Worm (Caenorhabditis elegans) whole organism, L4 larva: ENCODE measurements around the gene nhr-241.

Experiments
- D1046.2 ChIP-seq: fragments of 200-800 bp; sonication (Bioruptor generic); IDR thresholded peaks from 2 replicates; pipeline ENCODE4 v1.3.6; 2022; ENCODE audit warnings: missing genetic modification characterization, missing compliant biosample characterization
- F10B5.3 ChIP-seq: sonication (generic microtip); optimal IDR thresholded peaks from 2 replicates; lab custom pipeline; 2016; ENCODE audit warnings: mild to moderate bottlenecking, missing genetic modification characterization, missing compliant biosample characterization
- R02D3.7 ChIP-seq: fragments of 150-350 bp; sonication (generic microtip); optimal IDR thresholded peaks from 3 replicates; lab custom pipeline; 2014; ENCODE audit warnings: missing biosample characterization, missing genetic modification characterization
- T26A8.4 ChIP-seq: fragments of 200-800 bp; sonication (Bioruptor generic); IDR thresholded peaks from 2 replicates; pipeline ENCODE4 v1.3.6; 2022; ENCODE audit warnings: missing genetic modification characterization, missing compliant biosample characterization
- Y105C5A.15 ChIP-seq: fragments of 200-800 bp; sonication (Bioruptor generic); IDR thresholded peaks from 2 replicates; pipeline ENCODE4 v1.3.6; 2022; ENCODE audit warnings: missing genetic modification characterization, missing compliant biosample characterization
- attf-4 ChIP-seq: sonication (generic microtip); optimal IDR thresholded peaks from 3 replicates; lab custom pipeline; 2017; ENCODE audit warnings: missing biosample characterization, missing genetic modification characterization
- ces-1 ChIP-seq: fragments of 150-350 bp; sonication (generic microtip); optimal IDR thresholded peaks from 4 replicates; lab custom pipeline; 2014; ENCODE audit warnings: missing biosample characterization, missing genetic modification reagents, missing genetic modification characterization
- dpl-1 ChIP-seq: fragments of 150-350 bp; optimal IDR thresholded peaks from 2 replicates; lab custom pipeline; 2014; ENCODE audit warnings: missing biosample characterization, missing genetic modification reagents, missing genetic modification characterization
- dve-1 ChIP-seq: sonication (generic microtip); optimal IDR thresholded peaks from 2 replicates; lab custom pipeline; 2017; ENCODE audit warnings: antibody characterized with exemption, mild to moderate bottlenecking, missing genetic modification characterization, missing compliant biosample characterization; ENCODE audit not compliant: insufficient read depth
- egl-43 ChIP-seq: fragments of 200-800 bp; sonication (Bioruptor generic); IDR thresholded peaks from 2 replicates; pipeline ENCODE4 v1.3.6; 2022; ENCODE audit warnings: missing genetic modification reagents, missing genetic modification characterization, missing compliant biosample characterization
- fos-1 ChIP-seq: fragments of 150-350 bp; optimal IDR thresholded peaks from 2 replicates; lab custom pipeline; 2014; ENCODE audit warnings: missing biosample characterization, missing genetic modification characterization
- gei-8 ChIP-seq: fragments of 200-800 bp; sonication (Bioruptor generic); optimal IDR thresholded peaks from 2 replicates; lab custom pipeline; 2018; ENCODE audit warnings: mild to moderate bottlenecking, missing genetic modification characterization, missing compliant biosample characterization
- hlh-30 ChIP-seq: sonication (generic microtip); optimal IDR thresholded peaks from 2 replicates; lab custom pipeline; 2017; ENCODE audit warnings: antibody characterized with exemption, mild to moderate bottlenecking, missing genetic modification characterization, missing compliant biosample characterization; ENCODE audit not compliant: insufficient read depth
- jun-1 ChIP-seq: fragments of 150-350 bp; optimal IDR thresholded peaks from 2 replicates; lab custom pipeline; 2014; ENCODE audit warnings: missing biosample characterization, missing genetic modification reagents, missing genetic modification characterization
- lim-7 ChIP-seq: fragments of 200-800 bp; sonication (Bioruptor generic); IDR thresholded peaks from 2 replicates; pipeline ENCODE4 v1.3.6; 2022; ENCODE audit warnings: missing genetic modification characterization, missing compliant biosample characterization
- lin-13 ChIP-seq: fragments of 150-350 bp; optimal IDR thresholded peaks from 2 replicates; lab custom pipeline; 2014; ENCODE audit warnings: missing biosample characterization, missing genetic modification reagents, missing genetic modification characterization
- lin-38 ChIP-seq: fragments of 200-800 bp; sonication (Bioruptor generic); IDR thresholded peaks from 2 replicates; pipeline ENCODE4 v1.3.6; 2022; ENCODE audit warnings: missing genetic modification reagents, missing genetic modification characterization, missing compliant biosample characterization
- lir-3 ChIP-seq: sonication (generic microtip); optimal IDR thresholded peaks from 2 replicates; lab custom pipeline; 2016; ENCODE audit warnings: mild to moderate bottlenecking, missing genetic modification characterization, missing compliant biosample characterization
- lsy-2 ChIP-seq, 2 experiments: fragments of 150-350 bp in 1 of 2; sonication (generic microtip) in 1 of 2; optimal IDR thresholded peaks; 2 replicates each; lab custom pipeline; 2014 to 2017; ENCODE audit warnings: missing biosample characterization in 2 of 2, missing genetic modification characterization in 2 of 2
- madf-5 ChIP-seq, 2 experiments: fragments of 200-800 bp; sonication (Bioruptor generic); IDR thresholded peaks; 2 replicates each; pipeline ENCODE4 v1.3.6; 2022; ENCODE audit warnings: missing compliant biosample characterization in 2 of 2, missing genetic modification characterization in 2 of 2
- mep-1 ChIP-seq: fragments of 150-350 bp; sonication (generic microtip); optimal IDR thresholded peaks from 3 replicates; lab custom pipeline; 2014; ENCODE audit warnings: missing biosample characterization, missing genetic modification characterization
- nhr-10 ChIP-seq: fragments of 150-350 bp; optimal IDR thresholded peaks from 2 replicates; lab custom pipeline; 2014; ENCODE audit warnings: missing biosample characterization, missing genetic modification characterization
- nhr-111 ChIP-seq: fragments of 200-800 bp; sonication (Bioruptor generic); optimal IDR thresholded peaks from 2 replicates; lab custom pipeline; 2018; ENCODE audit warnings: mild to moderate bottlenecking, missing genetic modification characterization, missing compliant biosample characterization
- nhr-28 ChIP-seq: fragments of 150-350 bp; optimal IDR thresholded peaks from 2 replicates; lab custom pipeline; 2014; ENCODE audit warnings: missing biosample characterization, missing genetic modification characterization
- nhr-48 ChIP-seq: sonication (generic microtip); optimal IDR thresholded peaks from 2 replicates; lab custom pipeline; 2016; ENCODE audit warnings: mild to moderate bottlenecking, missing genetic modification characterization, missing compliant biosample characterization
- nhr-6 ChIP-seq: fragments of 150-350 bp; optimal IDR thresholded peaks from 2 replicates; lab custom pipeline; 2014; ENCODE audit warnings: missing biosample characterization, missing genetic modification characterization
- php-3 ChIP-seq: fragments of 200-800 bp; sonication (Bioruptor generic); IDR thresholded peaks from 2 replicates; pipeline ENCODE4 v1.3.6; 2022; ENCODE audit warnings: missing genetic modification reagents, missing genetic modification characterization, missing compliant biosample characterization
- pqm-1 ChIP-seq: sonication (generic microtip); optimal IDR thresholded peaks from 2 replicates; lab custom pipeline; 2017; ENCODE audit warnings: missing biosample characterization, missing genetic modification characterization
- rbr-2 ChIP-seq: sonication (generic microtip); optimal IDR thresholded peaks from 2 replicates; lab custom pipeline; 2016; ENCODE audit warnings: missing genotype, missing genetic modification characterization, missing compliant biosample characterization
- sdz-12 ChIP-seq: fragments of 200-800 bp; sonication (Bioruptor generic); optimal IDR thresholded peaks from 2 replicates; lab custom pipeline; 2018; ENCODE audit warnings: mild to moderate bottlenecking, missing genetic modification characterization, missing compliant biosample characterization
- set-16 ChIP-seq: fragments of 200-800 bp; sonication (Bioruptor generic); IDR thresholded peaks from 2 replicates; pipeline ENCODE4 v1.3.6; 2022; ENCODE audit warnings: missing genetic modification reagents, missing genetic modification characterization, missing compliant biosample characterization
- snpc-1.2 ChIP-seq: fragments of 200-800 bp; sonication (Bioruptor generic); IDR thresholded peaks from 2 replicates; pipeline ENCODE4 v1.3.6; 2022; ENCODE audit warnings: missing genetic modification reagents, missing genetic modification characterization, missing compliant biosample characterization
- tag-97 ChIP-seq: fragments of 200-800 bp; sonication (Bioruptor generic); IDR thresholded peaks from 2 replicates; pipeline ENCODE4 v1.3.6; 2022; ENCODE audit warnings: missing genetic modification characterization, missing compliant biosample characterization
- unc-62 ChIP-seq, 3 experiments: fragments of 150-350 bp in 1 of 3; sonication (generic microtip); optimal IDR thresholded peaks in 2 of 3; peaks in 1 of 3; 1 replicate in 1 of 3; 2 replicates in 2 of 3; lab custom pipeline; 2014 to 2017; ENCODE audit warnings: missing biosample characterization in 3 of 3, missing genetic modification characterization in 3 of 3, missing genetic modification reagents in 3 of 3, missing genotype in 1 of 3
- zfp-3 ChIP-seq: fragments of 200-800 bp; sonication (Bioruptor generic); conservative IDR thresholded peaks from 2 replicates; pipeline ENCODE4 v1.3.6; 2022; ENCODE audit warnings: missing genetic modification reagents, missing genetic modification characterization, missing compliant biosample characterization
- zip-11 ChIP-seq: fragments of 200-800 bp; sonication (Bioruptor generic); IDR thresholded peaks from 2 replicates; pipeline ENCODE4 v1.3.6; 2022; ENCODE audit warnings: missing genetic modification characterization, missing compliant biosample characterization
- zip-2 ChIP-seq: fragments of 150-350 bp; optimal IDR thresholded peaks from 2 replicates; lab custom pipeline; 2014; ENCODE audit warnings: missing biosample characterization, missing genetic modification characterization
- ztf-11 ChIP-seq: fragments of 150-350 bp; optimal IDR thresholded peaks from 2 replicates; lab custom pipeline; 2014; ENCODE audit warnings: missing biosample characterization, missing genetic modification characterization

Gene nhr-241

ce11 chrV:18687361-18687760 lies 11.9 kb upstream of the nhr-241 start:
- TF ChIP-seq pqm-1 (tag; lab: Kevin White, UChicago) (no peak), attf-4 (tag; lab: Kevin White, UChicago) (no peak), ces-1 (GFP tag; lab: Kevin White, UChicago) (no peak), snpc-1.2 (GFP tag; lab: Robert Waterston, UW) (no peak), ztf-11 (no peak), nhr-6 (tag; lab: Kevin White, UChicago) (no peak)
- TF ChIP-seq, all 104 proteins: peak for 0

- peak; percentile 59 for TF ChIP-seq dpl-1 (GFP tag; lab: Kevin White, UChicago)
- TF ChIP-seq Y105C5A.15 (GFP tag; lab: Robert Waterston, UW), result no peak
- no peak for TF ChIP-seq D1046.2
- TF ChIP-seq nhr-28 (tag; lab: Kevin White, UChicago), result no peak
- TF ChIP-seq lim-7 (GFP tag; lab: Robert Waterston, UW), result no peak
- TF ChIP-seq nhr-48 (tag; lab: Kevin White, UChicago), result no peak
- no peak for TF ChIP-seq F10B5.3 (tag; lab: Kevin White, UChicago)
- no peak for TF ChIP-seq nhr-111
- no peak for TF ChIP-seq ces-1 (GFP tag; lab: Kevin White, UChicago)
- TF ChIP-seq nhr-10 (tag; lab: Kevin White, UChicago), result no peak
- no peak for TF ChIP-seq hlh-30 (tag; lab: Kevin White, UChicago)
- peak in 1 of 2 experiments; percentile 88 for TF ChIP-seq unc-62 (GFP tag; optimal IDR thresholded peaks at IDR 0.05 in 1 of 2; lab: Kevin White, UChicago)
- no peak for TF ChIP-seq unc-62 (tag; optimal IDR thresholded peaks at IDR 0.05; lab: Kevin White, UChicago)
- peak; percentile 31 for TF ChIP-seq dve-1 (tag; lab: Kevin White, UChicago)
- no peak for TF ChIP-seq T26A8.4 (GFP tag; lab: Robert Waterston, UW)
- TF ChIP-seq mep-1 (tag; lab: Kevin White, UChicago), result peak; percentile 26
- peak; percentile 33; the same call in 1 of the 2 replicates for TF ChIP-seq lin-38
- no peak for TF ChIP-seq zfp-3 (GFP tag; lab: Robert Waterston, UW)
- no peak for TF ChIP-seq madf-5 (GFP tag; IDR thresholded peaks at IDR 0.05; lab: Robert Waterston, UW)
- TF ChIP-seq php-3 (GFP tag; lab: Robert Waterston, UW), result no peak
- peak in 1 of 2 experiments; percentile 55 for TF ChIP-seq lsy-2 (tag; optimal IDR thresholded peaks at IDR 0.05; lab: Kevin White, UChicago)
- TF ChIP-seq fos-1 (tag; lab: Kevin White, UChicago), result no peak
- TF ChIP-seq sdz-12 (GFP tag; lab: Kevin White, UChicago), result no peak
- no peak for TF ChIP-seq R02D3.7 (tag; lab: Kevin White, UChicago)
- TF ChIP-seq rbr-2 (tag; lab: Kevin White, UChicago), result peak; percentile 17
- TF ChIP-seq lir-3 (tag; lab: Kevin White, UChicago), result no peak
- no peak for TF ChIP-seq gei-8
- TF ChIP-seq zip-11 (GFP tag; lab: Robert Waterston, UW), result no peak
- no peak for TF ChIP-seq tag-97
- no peak for TF ChIP-seq zip-2 (tag; lab: Kevin White, UChicago)
- no peak for TF ChIP-seq attf-4 (tag; lab: Kevin White, UChicago)
- TF ChIP-seq lin-13, result no peak
Measured at ce11 chrV:18689681-18690080, 9.6 kb upstream of the nhr-241 start, which contains the start of the genes ubc-19 and Y69H2.7. Gene ubc-19, minus strand, starts transcription at chrV:18689762. Gene Y69H2.7, plus strand, starts transcription at chrV:18689989.

DNA sequence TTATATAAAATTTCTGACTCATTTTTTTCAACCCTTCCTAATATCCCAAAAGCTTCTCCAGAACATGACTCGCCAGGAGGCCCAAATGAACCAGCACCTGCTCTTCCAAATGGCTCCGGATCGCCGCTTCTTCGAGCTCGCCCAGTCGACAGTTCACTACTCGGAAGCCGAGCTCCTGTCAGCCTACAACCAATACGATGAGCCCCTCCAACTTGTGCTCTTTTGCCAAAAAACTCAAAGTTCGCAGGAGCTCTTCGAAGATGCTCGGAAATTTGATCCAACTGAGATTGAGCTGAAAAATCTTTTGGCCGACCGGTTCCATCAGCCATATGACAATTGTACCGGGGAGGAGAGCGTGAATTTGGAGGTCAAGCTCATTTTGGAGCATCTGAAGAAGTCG lies 3.8 kb upstream of the nhr-241 start:
- TF ChIP-seq nhr-28 (tag; lab: Kevin White, UChicago) (no peak), unc-62 (GFP tag; optimal IDR thresholded peaks at IDR 0.05 in 1 of 2; lab: Kevin White, UChicago) (no peak), unc-62 (tag; optimal IDR thresholded peaks at IDR 0.05; lab: Kevin White, UChicago) (no peak), egl-43 (GFP tag; lab: Robert Waterston, UW) (0 out of 2 replicates have a peak, but pooled peaks have one; percentile 3), set-16 (GFP tag; lab: Robert Waterston, UW) (peak; percentile 56; the same call in 1 of the 2 replicates), jun-1 (tag; lab: Kevin White, UChicago) (no peak)
